Fruit fly (Drosophila melanogaster) whole organism, adult: ENCODE measurements around the gene CG17359.

Experiments used
- CG1620 ChIP-seq: fragments of 200-800 bp; sonication (Bioruptor generic); optimal IDR thresholded peaks from 2 replicates; lab custom pipeline; 2016; ENCODE audit warnings: missing biosample characterization, missing genetic modification characterization
- CG33017 ChIP-seq: fragments of 200-800 bp; sonication (Bioruptor generic); optimal IDR thresholded peaks from 2 replicates; lab custom pipeline; 2018; ENCODE audit warnings: missing biosample characterization, mild to moderate bottlenecking, missing genetic modification characterization, moderate library complexity
- Clk ChIP-seq: fragments of 200-800 bp; sonication (Bioruptor generic); optimal IDR thresholded peaks from 2 replicates; lab custom pipeline; 2017; ENCODE audit warnings: missing biosample characterization, missing genetic modification characterization
- Crg-1 ChIP-seq: fragments of 200-800 bp; sonication (Bioruptor generic); optimal IDR thresholded peaks from 2 replicates; lab custom pipeline; 2016; ENCODE audit warnings: missing biosample characterization, missing genetic modification characterization
- Mnt ChIP-seq: fragments of 200-800 bp; sonication (Bioruptor generic); optimal IDR thresholded peaks from 2 replicates; lab custom pipeline; 2016; ENCODE audit warnings: missing biosample characterization, mild to moderate bottlenecking, missing genetic modification characterization
- bab1 ChIP-seq: fragments of 200-800 bp; sonication (Bioruptor generic); optimal IDR thresholded peaks from 3 replicates; lab custom pipeline; 2019; ENCODE audit warnings: missing biosample characterization, mild to moderate bottlenecking, missing genetic modification characterization, moderate library complexity
- cic ChIP-seq: fragments of 200-800 bp; sonication (Bioruptor generic); optimal IDR thresholded peaks from 2 replicates; lab custom pipeline; 2017; ENCODE audit warnings: missing biosample characterization, mild to moderate bottlenecking, missing genetic modification characterization, moderate library complexity
- cnc ChIP-seq, 2 experiments: fragments of >200 bp; optimal IDR thresholded peaks; 2 replicates each; lab custom pipeline; 2017
- kay ChIP-seq: fragments of 200-800 bp; sonication (Bioruptor generic); peaks from one replicate; lab custom pipeline; 2016; ENCODE audit warnings: missing biosample characterization, missing genetic modification characterization, borderline replicate concordance
- toe ChIP-seq: fragments of 200-800 bp; sonication (Bioruptor generic); optimal IDR thresholded peaks from 2 replicates; lab custom pipeline; 2016; ENCODE audit warnings: missing biosample characterization, missing genetic modification characterization

dm6 chr3L:13949440-13950066, 49.5 kb downstream of the CG17359 start:
- TF ChIP-seq cnc (optimal IDR thresholded peaks at IDR 0.05; lab: Kevin White, UChicago) = no peak
- no peak for TF ChIP-seq toe (GFP tag; lab: Kevin White, UChicago)
- no peak for TF ChIP-seq cic (GFP tag; lab: Kevin White, UChicago)
- no peak for TF ChIP-seq Mnt (GFP tag; lab: Kevin White, UChicago)
- TF ChIP-seq CG1620 = no peak
- no peak for TF ChIP-seq Clk (GFP tag; lab: Kevin White, UChicago)
- no peak for TF ChIP-seq kay (GFP tag; lab: Kevin White, UChicago)
- no peak for TF ChIP-seq Crg-1 (GFP tag; lab: Kevin White, UChicago)
- no peak for TF ChIP-seq CG33017 (tag; lab: Kevin White, UChicago)
- TF ChIP-seq bab1 (GFP tag; lab: Kevin White, UChicago) = no peak
